Worm (Caenorhabditis elegans) whole organism, young adult: ENCODE results near the gene tag-65.

Source experiments
- Y79H2A.3 ChIP-seq: fragments of 200-800 bp; sonication (Bioruptor generic); conservative IDR thresholded peaks from 2 replicates; pipeline ENCODE4 v1.3.6; 2022; ENCODE audit warnings: missing genetic modification reagents, missing genetic modification characterization, missing compliant biosample characterization
- attf-3 ChIP-seq: fragments of 200-800 bp; sonication (Bioruptor generic); conservative IDR thresholded peaks from 2 replicates; pipeline ENCODE4 v1.3.6; 2022; ENCODE audit warnings: missing genetic modification reagents, missing genetic modification characterization, missing compliant biosample characterization
- let-607 ChIP-seq, 2 experiments: fragments of 200-800 bp in 1 of 2; sonication (Bioruptor generic) in 1 of 2; sonication (generic microtip) in 1 of 2; optimal IDR thresholded peaks; 2 replicates each; lab custom pipeline; 2016 to 2018; ENCODE audit warnings: mild to moderate bottlenecking in 2 of 2, missing compliant biosample characterization in 2 of 2, missing genetic modification characterization in 2 of 2, moderate library complexity in 2 of 2, missing genotype in 1 of 2
- rpc-1 ChIP-seq, 2 experiments: fragments of 150-350 bp in 1 of 2; sonication (generic microtip) in 1 of 2; optimal IDR thresholded peaks; 2 replicates each; lab custom pipeline; 2014 to 2018; ENCODE audit warnings: missing biosample characterization in 1 of 2, missing genetic modification characterization in 1 of 2, missing genetic modification reagents in 1 of 2, missing genotype in 1 of 2

DNA sequence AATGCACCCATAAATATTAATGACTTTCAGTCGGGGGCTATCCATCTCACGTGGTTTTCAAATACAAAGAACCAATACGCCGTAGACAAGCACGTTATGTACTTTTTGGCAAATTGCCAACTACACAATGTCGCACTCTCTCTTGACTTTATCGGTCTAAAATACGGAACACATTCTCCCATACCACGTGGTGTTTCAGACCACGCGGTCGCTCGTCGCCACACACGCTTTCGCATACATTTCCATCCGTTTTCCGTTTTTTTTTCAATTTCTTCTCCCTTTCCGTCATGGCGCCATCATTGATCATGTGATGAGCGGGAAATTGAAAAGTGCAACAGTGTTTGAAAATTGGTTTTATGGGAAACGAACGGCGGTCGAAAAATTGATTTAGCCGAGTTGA lies 19.8 kb downstream of the tag-65 start:
- TF ChIP-seq rpc-1 (optimal IDR thresholded peaks at IDR 0.05; lab: Kevin White, UChicago) (no peak), rpc-1 (tag; optimal IDR thresholded peaks at IDR 0.05; lab: Kevin White, UChicago) (no peak), let-607 (tag; optimal IDR thresholded peaks at IDR 0.05; lab: Kevin White, UChicago) (peak; percentile 79 to 82), attf-3 (no peak), Y79H2A.3 (GFP tag; lab: Robert Waterston, UW) (no peak)
